Worm (Caenorhabditis elegans) whole organism, young adult: ENCODE results near the gene T27E4.7.

Experiments used
- B0019.2 ChIP-seq: fragments of 200-800 bp; sonication (Bioruptor generic); conservative IDR thresholded peaks from 2 replicates; pipeline ENCODE4 v1.3.6; 2022; ENCODE audit warnings: missing genetic modification reagents, missing genetic modification characterization, missing compliant biosample characterization
- B0035.1 ChIP-seq: sonication (generic microtip); optimal IDR thresholded peaks from 2 replicates; lab custom pipeline; 2016; ENCODE audit warnings: missing genetic modification characterization, mild to moderate bottlenecking, missing compliant biosample characterization, missing genotype, missing genetic modification reagents
- B0336.3 ChIP-seq: fragments of 200-800 bp; sonication (Bioruptor generic); IDR thresholded peaks from 2 replicates; pipeline ENCODE4 v1.3.6; 2022; ENCODE audit warnings: missing genetic modification characterization, missing compliant biosample characterization
- C06A6.2 ChIP-seq: fragments of 200-800 bp; sonication (Bioruptor generic); conservative IDR thresholded peaks from 2 replicates; pipeline ENCODE4 v1.3.6; 2022; ENCODE audit warnings: missing genetic modification characterization, missing compliant biosample characterization
- F22D6.2 ChIP-seq: sonication (generic microtip); optimal IDR thresholded peaks from 2 replicates; lab custom pipeline; 2016; ENCODE audit warnings: mild to moderate bottlenecking, missing genetic modification characterization, missing compliant biosample characterization
- F37B4.10 ChIP-seq: fragments of 200-800 bp; sonication (Bioruptor generic); IDR thresholded peaks from 2 replicates; pipeline ENCODE4 v1.3.6; 2022; ENCODE audit warnings: missing genetic modification characterization, missing compliant biosample characterization
- F39B2.1 ChIP-seq: fragments of 200-800 bp; sonication (Bioruptor generic); IDR thresholded peaks from 2 replicates; pipeline ENCODE4 v1.3.6; 2022; ENCODE audit warnings: missing genetic modification reagents, missing genetic modification characterization, missing compliant biosample characterization
- Y56A3A.18 ChIP-seq: fragments of 200-800 bp; sonication (Bioruptor generic); IDR thresholded peaks from 2 replicates; pipeline ENCODE4 v1.3.6; 2022; ENCODE audit warnings: missing genetic modification reagents, missing genetic modification characterization, missing compliant biosample characterization
- aptf-2 ChIP-seq: fragments of 200-800 bp; sonication (Bioruptor generic); conservative IDR thresholded peaks from 2 replicates; pipeline ENCODE4 v1.3.6; 2022; ENCODE audit warnings: missing genetic modification reagents, missing genetic modification characterization, missing compliant biosample characterization
- aptf-3 ChIP-seq: fragments of 200-800 bp; sonication (Bioruptor generic); IDR thresholded peaks from 2 replicates; pipeline ENCODE4 v1.3.6; 2022; ENCODE audit warnings: missing genetic modification characterization, missing compliant biosample characterization
- atf-7 ChIP-seq: sonication (generic microtip); optimal IDR thresholded peaks from 2 replicates; lab custom pipeline; 2017; ENCODE audit warnings: mild to moderate bottlenecking, missing genetic modification characterization, missing compliant biosample characterization
- attf-3 ChIP-seq: fragments of 200-800 bp; sonication (Bioruptor generic); conservative IDR thresholded peaks from 2 replicates; pipeline ENCODE4 v1.3.6; 2022; ENCODE audit warnings: missing genetic modification reagents, missing genetic modification characterization, missing compliant biosample characterization
- die-1 ChIP-seq: sonication (generic microtip); optimal IDR thresholded peaks from 2 replicates; lab custom pipeline; 2016; ENCODE audit warnings: missing genotype, mild to moderate bottlenecking, missing genetic modification characterization, missing compliant biosample characterization
- dpff-1 ChIP-seq: sonication (generic microtip); optimal IDR thresholded peaks from 2 replicates; lab custom pipeline; 2017; ENCODE audit warnings: mild to moderate bottlenecking, missing genetic modification characterization, missing compliant biosample characterization
- gei-17 ChIP-seq: fragments of 200-800 bp; sonication (Bioruptor generic); optimal IDR thresholded peaks from 2 replicates; lab custom pipeline; 2018; ENCODE audit warnings: mild to moderate bottlenecking, missing genetic modification characterization, missing compliant biosample characterization
- hlh-26 ChIP-seq: fragments of 200-800 bp; sonication (Bioruptor generic); conservative IDR thresholded peaks from 2 replicates; pipeline ENCODE4 v1.3.6; 2022; ENCODE audit warnings: missing genetic modification reagents, missing genetic modification characterization, missing compliant biosample characterization
- hsf-1 ChIP-seq: fragments of 200-800 bp; sonication (Bioruptor generic); IDR thresholded peaks from 2 replicates; pipeline ENCODE4 v1.3.6; 2022; ENCODE audit warnings: missing genetic modification reagents, missing genetic modification characterization, missing compliant biosample characterization
- lag-1 ChIP-seq: fragments of 200-800 bp; sonication (Bioruptor generic); IDR thresholded peaks from 2 replicates; pipeline ENCODE4 v1.3.6; 2022; ENCODE audit warnings: missing genetic modification reagents, missing genetic modification characterization, missing compliant biosample characterization
- let-607 ChIP-seq, 2 experiments: fragments of 200-800 bp in 1 of 2; sonication (Bioruptor generic) in 1 of 2; sonication (generic microtip) in 1 of 2; optimal IDR thresholded peaks; 2 replicates each; lab custom pipeline; 2016 to 2018; ENCODE audit warnings: mild to moderate bottlenecking in 2 of 2, missing compliant biosample characterization in 2 of 2, missing genetic modification characterization in 2 of 2, moderate library complexity in 2 of 2, missing genotype in 1 of 2
- lin-40 ChIP-seq: sonication (generic microtip); optimal IDR thresholded peaks from 2 replicates; lab custom pipeline; 2016; ENCODE audit warnings: missing genetic modification characterization, mild to moderate bottlenecking, missing compliant biosample characterization, missing genotype, missing genetic modification reagents
- lin-54 ChIP-seq: fragments of 200-800 bp; sonication (Bioruptor generic); optimal IDR thresholded peaks from 2 replicates; lab custom pipeline; 2018; ENCODE audit warnings: mild to moderate bottlenecking, missing genetic modification characterization, missing compliant biosample characterization
- lsy-27 ChIP-seq: sonication (generic microtip); optimal IDR thresholded peaks from 2 replicates; lab custom pipeline; 2017; ENCODE audit warnings: missing genetic modification characterization, mild to moderate bottlenecking, missing compliant biosample characterization, antibody characterized with exemption, missing genotype, borderline replicate concordance; ENCODE audit not compliant: insufficient read depth
- madf-3 ChIP-seq: fragments of 200-800 bp; sonication (Bioruptor generic); IDR thresholded peaks from 2 replicates; pipeline ENCODE4 v1.3.6; 2022; ENCODE audit warnings: missing genetic modification reagents, missing genetic modification characterization, missing compliant biosample characterization
- madf-6 ChIP-seq: fragments of 200-800 bp; sonication (Bioruptor generic); IDR thresholded peaks from 2 replicates; pipeline ENCODE4 v1.3.6; 2022; ENCODE audit warnings: missing genetic modification reagents, missing genetic modification characterization, missing compliant biosample characterization
- mxl-1 ChIP-seq: sonication (generic microtip); optimal IDR thresholded peaks from 2 replicates; lab custom pipeline; 2016; ENCODE audit warnings: missing genetic modification characterization, missing compliant biosample characterization
- nfya-2 ChIP-seq: fragments of 200-800 bp; sonication (Bioruptor generic); IDR thresholded peaks from 2 replicates; pipeline ENCODE4 v1.3.6; 2022; ENCODE audit warnings: missing genetic modification reagents, missing genetic modification characterization, missing compliant biosample characterization
- pha-4 ChIP-seq: fragments of 150-350 bp; sonication (generic microtip); optimal IDR thresholded peaks from 2 replicates; lab custom pipeline; 2014; ENCODE audit warnings: missing biosample characterization, missing genetic modification reagents, missing genetic modification characterization
- rec-8 ChIP-seq, 2 experiments: sonication (generic microtip); optimal IDR thresholded peaks; 2 replicates each; lab custom pipeline; 2016; ENCODE audit warnings: mild to moderate bottlenecking in 2 of 2, missing genetic modification characterization in 2 of 2, missing genetic modification reagents in 2 of 2, missing genotype in 2 of 2, missing biosample characterization in 1 of 2, missing compliant biosample characterization in 1 of 2, moderate library complexity in 1 of 2
- repo-1 ChIP-seq: sonication (generic microtip); optimal IDR thresholded peaks from 2 replicates; lab custom pipeline; 2017; ENCODE audit warnings: mild to moderate bottlenecking, missing genetic modification characterization, missing compliant biosample characterization
- snpc-1.3 ChIP-seq: sonication (generic microtip); optimal IDR thresholded peaks from 2 replicates; lab custom pipeline; 2017; ENCODE audit warnings: missing genetic modification characterization, mild to moderate bottlenecking, missing compliant biosample characterization, antibody characterized with exemption, moderate library complexity, missing genotype, missing genetic modification reagents; ENCODE audit not compliant: insufficient read depth
- snpc-3.4 ChIP-seq: sonication (generic microtip); optimal IDR thresholded peaks from 2 replicates; lab custom pipeline; 2017; ENCODE audit warnings: missing genetic modification characterization, mild to moderate bottlenecking, missing compliant biosample characterization, antibody characterized with exemption, moderate library complexity, missing genotype, missing genetic modification reagents
- tlf-1 ChIP-seq: fragments of 200-800 bp; sonication (Bioruptor generic); optimal IDR thresholded peaks from 2 replicates; lab custom pipeline; 2018; ENCODE audit warnings: mild to moderate bottlenecking, missing genetic modification characterization, missing compliant biosample characterization
- zfh-2 ChIP-seq: fragments of 200-800 bp; sonication (Bioruptor generic); conservative IDR thresholded peaks from 2 replicates; pipeline ENCODE4 v1.3.6; 2022; ENCODE audit warnings: missing genetic modification reagents, missing genetic modification characterization, missing compliant biosample characterization
- ztf-22 ChIP-seq: fragments of 200-800 bp; sonication (Bioruptor generic); optimal IDR thresholded peaks from 2 replicates; lab custom pipeline; 2018; ENCODE audit warnings: mild to moderate bottlenecking, missing genetic modification characterization, moderate library complexity, missing compliant biosample characterization
- ztf-25 ChIP-seq: fragments of 200-800 bp; sonication (Bioruptor generic); IDR thresholded peaks from 2 replicates; pipeline ENCODE4 v1.3.6; 2022; ENCODE audit warnings: missing genetic modification reagents, missing genetic modification characterization, missing compliant biosample characterization
- ztf-26 ChIP-seq: sonication (generic microtip); optimal IDR thresholded peaks from 2 replicates; lab custom pipeline; 2017; ENCODE audit warnings: missing genetic modification characterization, missing compliant biosample characterization

The T27E4.7 gene

ce11 chrV:9122004-9122403 lies 45.9 kb upstream of the T27E4.7 start, which contains the start of gene F21C10.13:
TSS of gene F21C10.13 (plus strand) at chrV:9122304.
- TF ChIP-seq lag-1 (GFP tag; lab: Robert Waterston, UW) (no peak), F22D6.2 (no peak), aptf-2 (no peak), let-607 (tag; optimal IDR thresholded peaks at IDR 0.05; lab: Kevin White, UChicago) (no peak), ztf-25 (GFP tag; lab: Robert Waterston, UW) (no peak), madf-6 (GFP tag; lab: Robert Waterston, UW) (no peak), rec-8 (tag; optimal IDR thresholded peaks at IDR 0.05; lab: Kevin White, UChicago) (no peak), hsf-1 (GFP tag; lab: Robert Waterston, UW) (no peak), atf-7 (no peak), madf-3 (no peak), ztf-26 (tag; lab: Kevin White, UChicago) (no peak), repo-1 (no peak), ztf-22 (GFP tag; lab: Kevin White, UChicago) (no peak)

DNA sequence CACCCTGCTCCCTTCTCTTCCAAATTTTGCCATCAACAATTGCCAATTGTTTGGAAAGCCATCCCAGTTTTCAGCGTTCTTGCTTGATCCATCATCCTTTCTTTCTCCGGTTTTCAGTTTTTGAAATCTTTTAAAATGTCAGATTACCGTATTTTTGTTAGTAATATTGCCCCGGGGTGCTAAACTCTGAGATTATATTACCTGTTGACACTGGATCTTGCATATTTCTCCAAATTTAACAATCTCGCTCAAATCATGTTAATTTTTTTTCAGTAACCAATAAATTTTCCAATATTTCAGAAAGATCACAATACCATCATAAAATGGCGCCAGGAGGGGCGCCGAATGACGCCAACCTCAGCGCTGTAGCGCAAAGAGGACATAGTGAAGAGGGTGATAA lies 36.3 kb upstream of the T27E4.7 start, which contains the start of gene F21C10.7:
Gene F21C10.7, plus strand, starts transcription at position 301 of the 400 bp plus-strand sequence.
- TF ChIP-seq repo-1 (no peak), hlh-26 (GFP tag; lab: Robert Waterston, UW) (no peak), B0336.3 (no peak), hsf-1 (GFP tag; lab: Robert Waterston, UW) (no peak), dpff-1 (tag; lab: Kevin White, UChicago) (no peak), B0035.1 (no peak), C06A6.2 (no peak), lin-54 (no peak), die-1 (no peak), zfh-2 (GFP tag; lab: Robert Waterston, UW) (no peak), mxl-1 (tag; lab: Kevin White, UChicago) (no peak), snpc-1.3 (no peak), pha-4 (tag; lab: Kevin White, UChicago) (no peak), nfya-2 (GFP tag; lab: Robert Waterston, UW) (no peak), tlf-1 (GFP tag; lab: Kevin White, UChicago) (no peak), lsy-27 (tag; lab: Kevin White, UChicago) (no peak)

DNA sequence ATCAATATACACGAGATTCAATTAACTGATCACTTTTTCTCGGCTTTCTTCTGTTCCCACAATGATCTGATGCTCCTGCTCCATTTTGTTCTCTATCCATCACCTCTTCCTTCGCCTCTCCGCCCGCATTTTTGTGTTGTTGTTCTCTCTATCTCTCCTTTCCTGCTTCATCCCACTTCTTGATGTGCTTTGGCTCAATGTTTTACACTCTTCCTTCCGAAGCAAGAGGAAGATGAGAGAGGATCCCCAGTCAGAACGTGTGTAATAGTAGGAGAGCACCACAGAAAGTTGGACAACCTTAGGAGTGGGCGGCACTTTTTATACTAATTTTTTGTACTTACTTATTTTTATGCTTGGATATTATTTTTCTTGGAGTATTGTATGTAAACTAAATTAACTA lies 35.8 kb upstream of the T27E4.7 start:
- no peak for TF ChIP-seq snpc-3.4
- no peak for TF ChIP-seq aptf-3 (GFP tag; lab: Robert Waterston, UW)
- TF ChIP-seq B0035.1: no peak
- no peak for TF ChIP-seq F37B4.10 (GFP tag; lab: Robert Waterston, UW)
- no peak for TF ChIP-seq gei-17 (GFP tag; lab: Kevin White, UChicago)
- no peak for TF ChIP-seq lin-40
- TF ChIP-seq F39B2.1 (GFP tag; lab: Robert Waterston, UW): no peak
- no peak for TF ChIP-seq B0019.2 (GFP tag; lab: Robert Waterston, UW)
- TF ChIP-seq attf-3 (GFP tag; lab: Robert Waterston, UW): no peak
- TF ChIP-seq ztf-25 (GFP tag; lab: Robert Waterston, UW): no peak
- no peak for TF ChIP-seq Y56A3A.18 (GFP tag; lab: Robert Waterston, UW)
- TF ChIP-seq nfya-2 (GFP tag; lab: Robert Waterston, UW): no peak
- TF ChIP-seq C06A6.2: no peak
- TF ChIP-seq let-607 (tag; optimal IDR thresholded peaks at IDR 0.05; lab: Kevin White, UChicago): no peak
- TF ChIP-seq hlh-26 (GFP tag; lab: Robert Waterston, UW): no peak
- no peak for TF ChIP-seq dpff-1 (tag; lab: Kevin White, UChicago)
